Worm (Caenorhabditis elegans) whole organism, midembryonic: ENCODE measurements around the gene C17F4.11.
A peak's percentile ranks its signal among the peaks of the same experiment; 100 is the strongest.

Experiments used
- T22C8.4 ChIP-seq: fragments of 200-800 bp; sonication (Bioruptor generic); IDR thresholded peaks from 2 replicates; pipeline ENCODE4 v1.3.6; 2022; ENCODE audit warnings: missing genetic modification characterization, missing compliant biosample characterization
- cog-1 ChIP-seq: sonication (generic microtip); optimal IDR thresholded peaks from 2 replicates; lab custom pipeline; 2016; ENCODE audit warnings: missing genetic modification characterization, missing compliant biosample characterization
- flt-1 ChIP-seq: fragments of 200-800 bp; sonication (Bioruptor generic); IDR thresholded peaks from 2 replicates; pipeline ENCODE4 v1.3.6; 2022; ENCODE audit warnings: missing genetic modification characterization, missing compliant biosample characterization
- klf-2 ChIP-seq: fragments of 200-800 bp; sonication (Bioruptor generic); conservative IDR thresholded peaks from 2 replicates; pipeline ENCODE4 v1.3.6; 2022; ENCODE audit warnings: missing genetic modification reagents, missing genetic modification characterization, missing compliant biosample characterization
- med-1 ChIP-seq: sonication (generic microtip); optimal IDR thresholded peaks from 2 replicates; lab custom pipeline; 2017; ENCODE audit warnings: missing genetic modification characterization, mild to moderate bottlenecking, missing compliant biosample characterization, antibody characterized with exemption, missing genetic modification reagents; ENCODE audit not compliant: insufficient read depth
- ref-1 ChIP-seq: fragments of 200-800 bp; sonication (Bioruptor generic); conservative IDR thresholded peaks from 2 replicates; pipeline ENCODE4 v1.3.6; 2022; ENCODE audit warnings: missing genetic modification reagents, missing genetic modification characterization, missing compliant biosample characterization
- tab-1 ChIP-seq: fragments of 200-800 bp; sonication (Bioruptor generic); IDR thresholded peaks from 2 replicates; pipeline ENCODE4 v1.3.6; 2022; ENCODE audit warnings: missing genetic modification characterization, missing compliant biosample characterization
- ztf-23 ChIP-seq: fragments of 200-800 bp; sonication (Bioruptor generic); IDR thresholded peaks from 2 replicates; pipeline ENCODE4 v1.3.6; 2022; ENCODE audit warnings: missing genetic modification reagents, missing genetic modification characterization, missing compliant biosample characterization
- ztf-29 ChIP-seq: fragments of 200-800 bp; sonication (Bioruptor generic); IDR thresholded peaks from 2 replicates; pipeline ENCODE4 v1.3.6; 2022; ENCODE audit warnings: missing genetic modification reagents, missing genetic modification characterization, missing compliant biosample characterization

Gene C17F4.11

ce11 chrII:3249406-3249805, 12.1 kb downstream of the C17F4.11 start, which contains the start of gene clec-124:
Gene clec-124, plus strand, starts transcription at chrII:3249706.
- TF ChIP-seq ref-1 (GFP tag; lab: Robert Waterston, UW): no peak
- no peak for TF ChIP-seq med-1
- no peak for TF ChIP-seq flt-1 (GFP tag; lab: Robert Waterston, UW)
- no peak for TF ChIP-seq klf-2
- TF ChIP-seq cog-1 (tag; lab: Kevin White, UChicago): no peak
- no peak for TF ChIP-seq T22C8.4
- no peak for TF ChIP-seq ztf-23 (GFP tag; lab: Robert Waterston, UW)
- TF ChIP-seq tab-1 (GFP tag; lab: Robert Waterston, UW): no peak
- TF ChIP-seq ztf-29 (GFP tag; lab: Robert Waterston, UW): no peak

ce11 chrII:3250195-3250594, 12.9 kb downstream of the C17F4.11 start:
- no peak for TF ChIP-seq med-1
- TF ChIP-seq ztf-23 (GFP tag; lab: Robert Waterston, UW): no peak
- TF ChIP-seq cog-1 (tag; lab: Kevin White, UChicago): no peak
- no peak for TF ChIP-seq ztf-29 (GFP tag; lab: Robert Waterston, UW)

ce11 chrII:3251782-3252181, 14.5 kb downstream of the C17F4.11 start:
- no peak for TF ChIP-seq cog-1 (tag; lab: Kevin White, UChicago)
- no peak for TF ChIP-seq med-1
- no peak for TF ChIP-seq ztf-29 (GFP tag; lab: Robert Waterston, UW)
- no peak for TF ChIP-seq T22C8.4
- no peak for TF ChIP-seq ztf-23 (GFP tag; lab: Robert Waterston, UW)
- TF ChIP-seq flt-1 (GFP tag; lab: Robert Waterston, UW): no peak
- no peak for TF ChIP-seq klf-2
- no peak for TF ChIP-seq ref-1 (GFP tag; lab: Robert Waterston, UW)
- no peak for TF ChIP-seq tab-1 (GFP tag; lab: Robert Waterston, UW)

- no peak for TF ChIP-seq T22C8.4
- no peak for TF ChIP-seq med-1
- no peak for TF ChIP-seq tab-1 (GFP tag; lab: Robert Waterston, UW)
- TF ChIP-seq cog-1 (tag; lab: Kevin White, UChicago): no peak
- no peak for TF ChIP-seq ztf-23 (GFP tag; lab: Robert Waterston, UW)
- no peak for TF ChIP-seq ztf-29 (GFP tag; lab: Robert Waterston, UW)
- TF ChIP-seq flt-1 (GFP tag; lab: Robert Waterston, UW): no peak
- TF ChIP-seq klf-2: no peak
- no peak for TF ChIP-seq ref-1 (GFP tag; lab: Robert Waterston, UW)
Measured at ce11 chrII:3259254-3259653, 22.0 kb downstream of the C17F4.11 start, which contains the start of gene gcy-19. Gene gcy-19, minus strand, starts transcription at chrII:3259354.

- no peak for TF ChIP-seq med-1
- TF ChIP-seq klf-2: no peak
- no peak for TF ChIP-seq tab-1 (GFP tag; lab: Robert Waterston, UW)
- no peak for TF ChIP-seq flt-1 (GFP tag; lab: Robert Waterston, UW)
Measured at ce11 chrII:3262504-3262903, 25.2 kb downstream of the C17F4.11 start, which contains the start of gene F02E11.2. Gene F02E11.2, plus strand, starts transcription at chrII:3262804.

- TF ChIP-seq ztf-23 (GFP tag; lab: Robert Waterston, UW) (no peak), klf-2 (no peak), ztf-29 (GFP tag; lab: Robert Waterston, UW) (no peak), tab-1 (GFP tag; lab: Robert Waterston, UW) (no peak), T22C8.4 (no peak)
Measured at ce11 chrII:3264704-3265103, 27.4 kb downstream of the C17F4.11 start.

- TF ChIP-seq ztf-29 (GFP tag; lab: Robert Waterston, UW) (no peak), cog-1 (tag; lab: Kevin White, UChicago) (no peak), flt-1 (GFP tag; lab: Robert Waterston, UW) (no peak), ztf-23 (GFP tag; lab: Robert Waterston, UW) (no peak), ref-1 (GFP tag; lab: Robert Waterston, UW) (no peak), T22C8.4 (no peak), tab-1 (GFP tag; lab: Robert Waterston, UW) (no peak), klf-2 (no peak), med-1 (no peak)
Measured at ce11 chrII:3267365-3267764, 30.1 kb downstream of the C17F4.11 start, which contains the start of gene F02E11.7. Gene F02E11.7, plus strand, starts transcription at chrII:3267665.

ce11 chrII:3267815-3268214, 30.5 kb downstream of the C17F4.11 start:
- 0 out of 2 replicates have a peak, but pooled peaks have one; percentile 6 for TF ChIP-seq klf-2
- no peak for TF ChIP-seq cog-1 (tag; lab: Kevin White, UChicago)
- no peak for TF ChIP-seq med-1
- 0 out of 2 replicates have a peak, but pooled peaks have one; percentile 34 for TF ChIP-seq ref-1 (GFP tag; lab: Robert Waterston, UW)
- TF ChIP-seq tab-1 (GFP tag; lab: Robert Waterston, UW): peak; percentile 68
- no peak for TF ChIP-seq ztf-23 (GFP tag; lab: Robert Waterston, UW)
- peak; percentile 41 for TF ChIP-seq T22C8.4
- peak; percentile 69 for TF ChIP-seq flt-1 (GFP tag; lab: Robert Waterston, UW)
- no peak for TF ChIP-seq ztf-29 (GFP tag; lab: Robert Waterston, UW)

ce11 chrII:3270598-3270997, 33.3 kb downstream of the C17F4.11 start:
- TF ChIP-seq cog-1 (tag; lab: Kevin White, UChicago): no peak
- TF ChIP-seq T22C8.4: no peak
- no peak for TF ChIP-seq ztf-29 (GFP tag; lab: Robert Waterston, UW)
- TF ChIP-seq ref-1 (GFP tag; lab: Robert Waterston, UW): no peak
- TF ChIP-seq med-1: no peak
- TF ChIP-seq tab-1 (GFP tag; lab: Robert Waterston, UW): no peak
- TF ChIP-seq flt-1 (GFP tag; lab: Robert Waterston, UW): no peak
- TF ChIP-seq klf-2: no peak
- no peak for TF ChIP-seq ztf-23 (GFP tag; lab: Robert Waterston, UW)

ce11 chrII:3274923-3275322, 37.7 kb downstream of the C17F4.11 start, which contains the start of gene F02E11.3:
Gene F02E11.3, minus strand, starts transcription at chrII:3275023.
- no peak for TF ChIP-seq klf-2
- no peak for TF ChIP-seq cog-1 (tag; lab: Kevin White, UChicago)
- TF ChIP-seq tab-1 (GFP tag; lab: Robert Waterston, UW): no peak
- TF ChIP-seq med-1: no peak
- no peak for TF ChIP-seq flt-1 (GFP tag; lab: Robert Waterston, UW)
- no peak for TF ChIP-seq ref-1 (GFP tag; lab: Robert Waterston, UW)
- TF ChIP-seq ztf-23 (GFP tag; lab: Robert Waterston, UW): no peak
- TF ChIP-seq T22C8.4: no peak
- no peak for TF ChIP-seq ztf-29 (GFP tag; lab: Robert Waterston, UW)
